Worm (Caenorhabditis elegans) whole organism, L1 larva: ENCODE results near the gene nhr-146.
A peak's percentile ranks its signal among the peaks of the same experiment; 100 is the strongest.

Experiments used
- F16B12.6 ChIP-seq: fragments of 150-350 bp; optimal IDR thresholded peaks from 2 replicates; lab custom pipeline; 2014; ENCODE audit warnings: missing biosample characterization, missing genetic modification characterization
- aha-1 ChIP-seq: fragments of 150-350 bp; optimal IDR thresholded peaks from 2 replicates; lab custom pipeline; 2014; ENCODE audit warnings: missing biosample characterization, missing genetic modification characterization
- aly-2 ChIP-seq: fragments of 150-350 bp; optimal IDR thresholded peaks from 2 replicates; lab custom pipeline; 2014; ENCODE audit warnings: missing biosample characterization, missing genetic modification characterization
- ama-1 ChIP-seq: fragments of 150-350 bp; optimal IDR thresholded peaks from 2 replicates; lab custom pipeline; 2014
- blmp-1 ChIP-seq: fragments of 150-350 bp; optimal IDR thresholded peaks from 2 replicates; lab custom pipeline; 2014; ENCODE audit warnings: missing biosample characterization, missing genetic modification characterization
- ceh-8 ChIP-seq: fragments of 200-800 bp; sonication (Bioruptor generic); optimal IDR thresholded peaks from 2 replicates; lab custom pipeline; 2018; ENCODE audit warnings: mild to moderate bottlenecking, missing genetic modification characterization, moderate library complexity, missing compliant biosample characterization
- ceh-90 ChIP-seq: sonication (generic microtip); optimal IDR thresholded peaks from 2 replicates; lab custom pipeline; 2016; ENCODE audit warnings: missing genetic modification characterization, missing compliant biosample characterization
- dsc-1 ChIP-seq: sonication (generic microtip); optimal IDR thresholded peaks from 2 replicates; lab custom pipeline; 2016; ENCODE audit warnings: mild to moderate bottlenecking, missing genetic modification characterization, missing compliant biosample characterization
- efl-1 ChIP-seq, 4 experiments: fragments of 150-350 bp; optimal IDR thresholded peaks in 3 of 4; peaks in 1 of 4; 1 replicate in 1 of 4; 2 replicates in 3 of 4; lab custom pipeline; 2014; ENCODE audit warnings: missing biosample characterization in 2 of 4, missing genetic modification characterization in 2 of 4, missing genetic modification reagents in 2 of 4
- egl-13 ChIP-seq: sonication (generic microtip); optimal IDR thresholded peaks from 2 replicates; lab custom pipeline; 2016; ENCODE audit warnings: missing genotype, missing genetic modification reagents, missing genetic modification characterization, missing compliant biosample characterization
- egl-27 ChIP-seq, 2 experiments: fragments of 150-350 bp in 1 of 2; sonication (generic microtip); optimal IDR thresholded peaks; 3 replicates each; lab custom pipeline; 2017 to 2018; ENCODE audit warnings: missing biosample characterization in 2 of 2, missing genetic modification characterization in 2 of 2, missing genetic modification reagents in 2 of 2
- elt-2 ChIP-seq: sonication (generic microtip); optimal IDR thresholded peaks from 2 replicates; lab custom pipeline; 2016; ENCODE audit warnings: missing genetic modification characterization, mild to moderate bottlenecking, inconsistent platforms, missing compliant biosample characterization, missing genetic modification reagents
- elt-3 ChIP-seq, 6 experiments: fragments of 150-350 bp in 1 of 6; sonication (generic microtip); optimal IDR thresholded peaks; 2 replicates each; lab custom pipeline; 2017 to 2018; ENCODE audit warnings: missing biosample characterization in 6 of 6, missing genetic modification characterization in 6 of 6, inconsistent platforms in 1 of 6
- fkh-10 ChIP-seq: sonication (generic microtip); optimal IDR thresholded peaks from 2 replicates; lab custom pipeline; 2017; ENCODE audit warnings: missing biosample characterization, missing genetic modification reagents, missing genetic modification characterization
- fkh-4 ChIP-seq: sonication (generic microtip); optimal IDR thresholded peaks from 2 replicates; lab custom pipeline; 2016; ENCODE audit warnings: missing compliant biosample characterization, missing genetic modification characterization, borderline replicate concordance
- fkh-8 ChIP-seq: sonication (generic microtip); optimal IDR thresholded peaks from 2 replicates; lab custom pipeline; 2016; ENCODE audit warnings: mild to moderate bottlenecking, missing genetic modification characterization, missing compliant biosample characterization
- grh-1 ChIP-seq: fragments of 200-800 bp; sonication (Bioruptor generic); IDR thresholded peaks from 2 replicates; pipeline ENCODE4 v1.3.6; 2022; ENCODE audit warnings: missing genetic modification reagents, missing genetic modification characterization, missing compliant biosample characterization
- isw-1 ChIP-seq: fragments of 200-800 bp; sonication (Bioruptor generic); IDR thresholded peaks from 2 replicates; pipeline ENCODE4 v1.3.6; 2022; ENCODE audit warnings: missing genetic modification characterization, missing compliant biosample characterization
- jun-1 ChIP-seq: fragments of 150-350 bp; optimal IDR thresholded peaks from 2 replicates; lab custom pipeline; 2014; ENCODE audit warnings: missing biosample characterization, missing genetic modification reagents, missing genetic modification characterization
- lin-14 ChIP-seq: fragments of 200-800 bp; sonication (Bioruptor generic); optimal IDR thresholded peaks from 2 replicates; lab custom pipeline; 2018; ENCODE audit warnings: mild to moderate bottlenecking, missing genetic modification characterization, moderate library complexity, missing compliant biosample characterization
- lin-15B ChIP-seq: fragments of 150-350 bp; sonication (generic microtip); optimal IDR thresholded peaks from 3 replicates; lab custom pipeline; 2014; ENCODE audit warnings: missing biosample characterization, missing genetic modification characterization
- lin-35 ChIP-seq, 2 experiments: fragments of 150-350 bp; optimal IDR thresholded peaks; 2 replicates each; lab custom pipeline; 2014; ENCODE audit warnings: missing biosample characterization in 2 of 2, missing genetic modification characterization in 2 of 2, missing genetic modification reagents in 2 of 2
- lin-39 ChIP-seq: fragments of 150-350 bp; optimal IDR thresholded peaks from 2 replicates; lab custom pipeline; 2014; ENCODE audit warnings: missing biosample characterization, missing genetic modification reagents, missing genetic modification characterization
- lsy-2 ChIP-seq, 2 experiments: fragments of 150-350 bp; optimal IDR thresholded peaks; 2 replicates each; lab custom pipeline; 2014; ENCODE audit warnings: missing biosample characterization in 2 of 2, missing genetic modification characterization in 2 of 2
- mdl-1 ChIP-seq, 2 experiments: fragments of 150-350 bp; optimal IDR thresholded peaks; 2 replicates each; lab custom pipeline; 2014 to 2017; ENCODE audit warnings: missing biosample characterization in 2 of 2, missing genetic modification characterization in 2 of 2, inconsistent platforms in 1 of 2
- mep-1 ChIP-seq: fragments of 150-350 bp; optimal IDR thresholded peaks from 2 replicates; lab custom pipeline; 2014; ENCODE audit warnings: missing biosample characterization, missing genetic modification characterization
- nhr-11 ChIP-seq: fragments of 150-350 bp; optimal IDR thresholded peaks from 2 replicates; lab custom pipeline; 2014; ENCODE audit warnings: missing biosample characterization, missing genetic modification characterization
- nhr-12 ChIP-seq: sonication (generic microtip); optimal IDR thresholded peaks from 2 replicates; lab custom pipeline; 2017; ENCODE audit warnings: missing biosample characterization, missing genetic modification characterization
- nhr-19 ChIP-seq: fragments of 200-800 bp; sonication (Bioruptor generic); conservative IDR thresholded peaks from 2 replicates; pipeline ENCODE4 v1.3.6; 2022; ENCODE audit warnings: missing genetic modification characterization, missing compliant biosample characterization
- nhr-237 ChIP-seq: fragments of 150-350 bp; optimal IDR thresholded peaks from 2 replicates; lab custom pipeline; 2014; ENCODE audit warnings: missing biosample characterization, missing genetic modification characterization
- nhr-71 ChIP-seq: sonication (generic microtip); optimal IDR thresholded peaks from 2 replicates; lab custom pipeline; 2016; ENCODE audit warnings: mild to moderate bottlenecking, missing genetic modification characterization, moderate library complexity, missing compliant biosample characterization
- nhr-77 ChIP-seq: fragments of 150-350 bp; optimal IDR thresholded peaks from 2 replicates; lab custom pipeline; 2014; ENCODE audit warnings: missing biosample characterization, missing genetic modification characterization
- nhr-85 ChIP-seq: sonication (generic microtip); peaks from one replicate; lab custom pipeline; 2016; ENCODE audit warnings: missing genetic modification characterization, inconsistent platforms, missing compliant biosample characterization
- pag-3 ChIP-seq: sonication (generic microtip); optimal IDR thresholded peaks from 2 replicates; lab custom pipeline; 2017; ENCODE audit warnings: missing genetic modification characterization, mild to moderate bottlenecking, missing compliant biosample characterization, antibody characterized with exemption, borderline replicate concordance; ENCODE audit not compliant: insufficient read depth
- pax-3 ChIP-seq: fragments of 200-800 bp; sonication (Bioruptor generic); optimal IDR thresholded peaks from 2 replicates; lab custom pipeline; 2018; ENCODE audit warnings: mild to moderate bottlenecking, missing genetic modification characterization, moderate library complexity, missing compliant biosample characterization
- skn-1 ChIP-seq: fragments of 150-350 bp; optimal IDR thresholded peaks from 2 replicates; lab custom pipeline; 2014; ENCODE audit warnings: missing biosample characterization, missing genetic modification characterization
- snpc-4 ChIP-seq: fragments of 150-350 bp; optimal IDR thresholded peaks from 2 replicates; lab custom pipeline; 2014; ENCODE audit warnings: missing biosample characterization, missing genetic modification characterization
- sptf-1 ChIP-seq: fragments of 150-350 bp; optimal IDR thresholded peaks from 2 replicates; lab custom pipeline; 2014; ENCODE audit warnings: missing biosample characterization, missing genetic modification characterization
- tlp-1 ChIP-seq: fragments of 150-350 bp; optimal IDR thresholded peaks from 2 replicates; lab custom pipeline; 2014; ENCODE audit warnings: missing biosample characterization, missing genetic modification characterization
- unc-30 ChIP-seq: sonication (generic microtip); optimal IDR thresholded peaks from 2 replicates; lab custom pipeline; 2017; ENCODE audit warnings: missing biosample characterization, missing genetic modification characterization
- unc-86 ChIP-seq: sonication (generic microtip); optimal IDR thresholded peaks from 2 replicates; lab custom pipeline; 2016; ENCODE audit warnings: missing genetic modification characterization, missing compliant biosample characterization
- vab-15 ChIP-seq: sonication (generic microtip); optimal IDR thresholded peaks from 2 replicates; lab custom pipeline; 2017; ENCODE audit warnings: missing genotype, mild to moderate bottlenecking, missing genetic modification characterization, missing compliant biosample characterization
- xbp-1 ChIP-seq: sonication (generic microtip); optimal IDR thresholded peaks from 2 replicates; lab custom pipeline; 2016; ENCODE audit warnings: missing genetic modification characterization, missing compliant biosample characterization
- zip-4 ChIP-seq: fragments of 200-800 bp; sonication (Bioruptor generic); optimal IDR thresholded peaks from 2 replicates; lab custom pipeline; 2018; ENCODE audit warnings: mild to moderate bottlenecking, missing genetic modification characterization, moderate library complexity, missing compliant biosample characterization
- ztf-11 ChIP-seq, 2 experiments: sonication (generic microtip); optimal IDR thresholded peaks; 2 replicates each; lab custom pipeline; 2016 to 2017; ENCODE audit warnings: missing genetic modification characterization in 2 of 2, missing biosample characterization in 1 of 2, missing compliant biosample characterization in 1 of 2

nhr-146 gene

ce11 chrIV:1655312-1655711, 28.7 kb downstream of the nhr-146 start (continued):
- TF ChIP-seq isw-1 (GFP tag; lab: Robert Waterston, UW): no peak
- no peak for TF ChIP-seq ama-1 (lab: Kevin White, UChicago)
- no peak for TF ChIP-seq xbp-1 (tag; lab: Kevin White, UChicago)
- no peak for TF ChIP-seq fkh-4 (tag; lab: Kevin White, UChicago)
- TF ChIP-seq nhr-11 (tag; lab: Kevin White, UChicago): no peak
- no peak for TF ChIP-seq fkh-10 (GFP tag; lab: Kevin White, UChicago)
- TF ChIP-seq ceh-90: no peak
- TF ChIP-seq snpc-4 (tag; lab: Kevin White, UChicago): no peak
- no peak for TF ChIP-seq lin-39 (tag; lab: Kevin White, UChicago)
- peak; percentile 77 for TF ChIP-seq nhr-85
- no peak for TF ChIP-seq aly-2 (tag; lab: Kevin White, UChicago)
- no peak for TF ChIP-seq pag-3 (tag; lab: Kevin White, UChicago)
- TF ChIP-seq nhr-12 (tag; lab: Kevin White, UChicago): no peak
- TF ChIP-seq ztf-11 (tag; optimal IDR thresholded peaks at IDR 0.05; lab: Kevin White, UChicago): no peak
- TF ChIP-seq F16B12.6 (tag; lab: Kevin White, UChicago): no peak
- peak; percentile 63 for TF ChIP-seq jun-1 (tag; lab: Kevin White, UChicago)
- TF ChIP-seq egl-13 (tag; lab: Kevin White, UChicago): no peak
- no peak; the same call in 1 of the 2 replicates for TF ChIP-seq grh-1 (GFP tag; lab: Robert Waterston, UW)
- no peak for TF ChIP-seq elt-2 (tag; lab: Kevin White, UChicago)
- TF ChIP-seq zip-4: no peak
- peak; percentile 14 for TF ChIP-seq skn-1 (tag; lab: Kevin White, UChicago)
- no peak for TF ChIP-seq dsc-1 (tag; lab: Kevin White, UChicago)
- TF ChIP-seq aha-1 (tag; lab: Kevin White, UChicago): no peak
- TF ChIP-seq egl-27 (tag; optimal IDR thresholded peaks at IDR 0.05; lab: Kevin White, UChicago): no peak
- TF ChIP-seq pax-3: no peak
- TF ChIP-seq sptf-1 (tag; lab: Kevin White, UChicago): no peak
- TF ChIP-seq lin-15B: no peak
- TF ChIP-seq ceh-8 (GFP tag; lab: Kevin White, UChicago): no peak
- TF ChIP-seq vab-15 (tag; lab: Kevin White, UChicago): no peak
- TF ChIP-seq nhr-77 (tag; lab: Kevin White, UChicago): no peak
- TF ChIP-seq unc-30 (tag; lab: Kevin White, UChicago): no peak

DNA sequence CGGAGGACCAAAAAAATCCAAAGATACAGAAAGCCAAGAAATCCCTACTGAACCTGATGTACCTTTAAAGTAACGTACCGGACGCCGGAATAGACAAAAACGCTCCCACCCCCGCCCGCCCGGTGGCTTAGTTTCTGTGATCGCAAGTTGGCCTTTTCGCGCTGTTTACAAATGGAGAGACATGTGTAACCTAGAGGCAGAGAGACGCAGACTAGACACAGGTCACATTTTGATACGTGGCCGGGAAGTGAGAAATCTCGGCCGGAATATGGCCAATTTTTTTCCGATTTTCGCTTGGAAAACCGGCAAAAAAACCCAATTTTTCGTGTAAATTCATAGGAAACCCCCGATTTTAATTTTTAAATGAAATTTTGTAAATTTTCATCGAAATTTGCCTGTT, 30.5 kb downstream of the nhr-146 start:
- TF ChIP-seq nhr-19 (GFP tag; lab: Robert Waterston, UW) (no peak), grh-1 (GFP tag; lab: Robert Waterston, UW) (no peak), unc-86 (no peak), elt-3 (tag; optimal IDR thresholded peaks at IDR 0.05; lab: Kevin White, UChicago) (peak in 1 of 6 experiments; percentile 17), efl-1 (optimal IDR thresholded peaks at IDR 0.05; lab: Kevin White, UChicago) (no peak), efl-1 (GFP tag; optimal IDR thresholded peaks at IDR 0.05 in 1 of 2; lab: Kevin White, UChicago) (peak in 1 of 2 experiments; percentile 3), mep-1 (tag; lab: Kevin White, UChicago) (no peak), lin-35 (GFP tag; optimal IDR thresholded peaks at IDR 0.05; lab: Kevin White, UChicago) (peak in 1 of 2 experiments; percentile 25), nhr-237 (tag; lab: Kevin White, UChicago) (no peak), mdl-1 (tag; optimal IDR thresholded peaks at IDR 0.05; lab: Kevin White, UChicago) (peak in 1 of 2 experiments; percentile 21), nhr-71 (no peak), snpc-4 (tag; lab: Kevin White, UChicago) (no peak), lsy-2 (tag; optimal IDR thresholded peaks at IDR 0.05; lab: Kevin White, UChicago) (peak in 1 of 2 experiments; percentile 14), tlp-1 (tag; lab: Kevin White, UChicago) (no peak), unc-30 (tag; lab: Kevin White, UChicago) (no peak), lin-14 (peak; percentile 34), blmp-1 (tag; lab: Kevin White, UChicago) (peak; percentile 28), fkh-8 (tag; lab: Kevin White, UChicago) (no peak)
